Fruit fly (Drosophila melanogaster) whole organism, embryonic: Measurements from ENCODE around the gene kraken.

Experiments used
- ATbp ChIP-seq: fragments of 200-800 bp; sonication (Bioruptor generic); optimal IDR thresholded peaks from 2 replicates; lab custom pipeline; 2017; ENCODE audit warnings: missing biosample characterization, mild to moderate bottlenecking, missing genetic modification characterization, missing genetic modification reagents
- Aef1 ChIP-seq: fragments of 200-800 bp; sonication (Bioruptor generic); IDR thresholded peaks from 3 replicates; pipeline ENCODE4 v1.3.6; 2022; ENCODE audit warnings: missing biosample characterization, missing genetic modification characterization
- B-H1 ChIP-seq: fragments of 200-800 bp; sonication (Bioruptor generic); IDR thresholded peaks from 3 replicates; pipeline ENCODE4 v1.3.6; 2022; ENCODE audit warnings: missing biosample characterization, missing genetic modification characterization
- BtbVII ChIP-seq: fragments of 200-800 bp; sonication (Bioruptor generic); optimal IDR thresholded peaks from 3 replicates; lab custom pipeline; 2017; ENCODE audit warnings: missing biosample characterization, mild to moderate bottlenecking, missing genetic modification characterization
- CG10543 ChIP-seq: fragments of 200-800 bp; sonication (Bioruptor generic); optimal IDR thresholded peaks from 3 replicates; lab custom pipeline; 2017; ENCODE audit warnings: missing biosample characterization, mild to moderate bottlenecking, missing genetic modification characterization, moderate library complexity
- CG10959 ChIP-seq: fragments of 200-800 bp; sonication (Bioruptor generic); IDR thresholded peaks from 2 replicates; pipeline ENCODE4 v1.3.6; 2022; ENCODE audit warnings: missing biosample characterization, missing genetic modification characterization
- CG11504 ChIP-seq: fragments of 200-800 bp; sonication (Bioruptor generic); optimal IDR thresholded peaks from 3 replicates; lab custom pipeline; 2019; ENCODE audit warnings: missing biosample characterization, mild to moderate bottlenecking, missing genetic modification characterization, moderate library complexity
- CG11696 ChIP-seq: fragments of 200-800 bp; sonication (Bioruptor generic); IDR thresholded peaks from 2 replicates; pipeline ENCODE4 v1.3.6; 2022; ENCODE audit warnings: missing biosample characterization, missing genetic modification characterization
- CG12104 ChIP-seq: fragments of 200-800 bp; sonication (Bioruptor generic); optimal IDR thresholded peaks from 3 replicates; lab custom pipeline; 2016; ENCODE audit warnings: missing biosample characterization, missing genetic modification characterization
- CG13424 ChIP-seq: fragments of 200-800 bp; sonication (Bioruptor generic); optimal IDR thresholded peaks from 2 replicates; lab custom pipeline; 2019; ENCODE audit warnings: missing biosample characterization, mild to moderate bottlenecking, missing genetic modification characterization, moderate library complexity
- CG14710 ChIP-seq: fragments of 200-800 bp; sonication (Bioruptor generic); optimal IDR thresholded peaks from 3 replicates; lab custom pipeline; 2019; ENCODE audit warnings: missing biosample characterization, mild to moderate bottlenecking, missing genetic modification characterization, moderate library complexity
- CG1603 ChIP-seq: fragments of 200-800 bp; sonication (Bioruptor generic); optimal IDR thresholded peaks from 2 replicates; lab custom pipeline; 2019; ENCODE audit warnings: missing biosample characterization, mild to moderate bottlenecking, missing genetic modification characterization, moderate library complexity
- CG18011 ChIP-seq: fragments of 200-800 bp; sonication (Bioruptor generic); optimal IDR thresholded peaks from 2 replicates; lab custom pipeline; 2017; ENCODE audit warnings: missing biosample characterization, missing genetic modification characterization, mild to moderate bottlenecking, moderate library complexity, missing genotype
- CG1832 ChIP-seq: fragments of 200-800 bp; sonication (Bioruptor generic); optimal IDR thresholded peaks from 2 replicates; lab custom pipeline; 2017; ENCODE audit warnings: missing biosample characterization, mild to moderate bottlenecking, missing genetic modification characterization, inconsistent platforms
- CG2678 ChIP-seq: fragments of 200-800 bp; sonication (Bioruptor generic); optimal IDR thresholded peaks from 3 replicates; lab custom pipeline; 2019; ENCODE audit warnings: missing biosample characterization, mild to moderate bottlenecking, missing genetic modification characterization, moderate library complexity
- CG3065 ChIP-seq: fragments of 200-800 bp; sonication (Bioruptor generic); optimal IDR thresholded peaks from 2 replicates; lab custom pipeline; 2016; ENCODE audit warnings: missing biosample characterization, missing genetic modification characterization
- CG32767 ChIP-seq: fragments of 200-800 bp; sonication (Bioruptor generic); IDR thresholded peaks from 2 replicates; pipeline ENCODE4 v1.3.6; 2022; ENCODE audit warnings: missing biosample characterization, missing genetic modification characterization
- CG3407 ChIP-seq: fragments of 200-800 bp; sonication (Bioruptor generic); optimal IDR thresholded peaks from 2 replicates; lab custom pipeline; 2018; ENCODE audit warnings: missing biosample characterization, mild to moderate bottlenecking, missing genetic modification characterization
- CG3838 ChIP-seq: fragments of 200-800 bp; sonication (Bioruptor generic); optimal IDR thresholded peaks from 3 replicates; lab custom pipeline; 2016; ENCODE audit warnings: missing biosample characterization, missing genetic modification characterization
- CG4404 ChIP-seq: fragments of 200-800 bp; sonication (Bioruptor generic); IDR thresholded peaks from 2 replicates; pipeline ENCODE4 v1.3.6; 2022; ENCODE audit warnings: missing biosample characterization, missing genetic modification characterization
- CG6765 ChIP-seq: fragments of 200-800 bp; sonication (Bioruptor generic); optimal IDR thresholded peaks from 3 replicates; lab custom pipeline; 2017; ENCODE audit warnings: missing biosample characterization, mild to moderate bottlenecking, missing genetic modification characterization
- CG7556 ChIP-seq: fragments of 200-800 bp; sonication (Bioruptor generic); optimal IDR thresholded peaks from 2 replicates; lab custom pipeline; 2017; ENCODE audit warnings: missing biosample characterization, mild to moderate bottlenecking, missing genetic modification characterization
- CG7745 ChIP-seq: fragments of 200-800 bp; sonication (Bioruptor generic); optimal IDR thresholded peaks from 2 replicates; lab custom pipeline; 2018; ENCODE audit warnings: missing biosample characterization, mild to moderate bottlenecking, missing genetic modification characterization, moderate library complexity
- Ets65A ChIP-seq: fragments of 200-800 bp; sonication (Bioruptor generic); peaks from one replicate; lab custom pipeline; 2016; ENCODE audit warnings: missing biosample characterization, missing genetic modification characterization
- Ets97D ChIP-seq: fragments of 200-800 bp; sonication (Bioruptor generic); optimal IDR thresholded peaks from 3 replicates; lab custom pipeline; 2016; ENCODE audit warnings: missing biosample characterization, missing genetic modification characterization
- HLH4C ChIP-seq: fragments of 200-800 bp; sonication (Bioruptor generic); IDR thresholded peaks from 3 replicates; pipeline ENCODE4 v1.3.6; 2022; ENCODE audit warnings: missing biosample characterization, missing genetic modification characterization; ENCODE audit not compliant: partially characterized antibody
- HmgZ ChIP-seq: fragments of 200-800 bp; sonication (Bioruptor generic); optimal IDR thresholded peaks from 2 replicates; lab custom pipeline; 2018; ENCODE audit warnings: missing biosample characterization, mild to moderate bottlenecking, missing genetic modification characterization
- Hmr ChIP-seq: fragments of 200-800 bp; sonication (Bioruptor generic); optimal IDR thresholded peaks from 3 replicates; lab custom pipeline; 2017; ENCODE audit warnings: mild to moderate bottlenecking, missing biosample characterization, missing genetic modification reagents, missing genetic modification characterization
- Med ChIP-seq: fragments of 200-800 bp; sonication (Bioruptor generic); peaks from one replicate; lab custom pipeline; 2016; ENCODE audit warnings: missing biosample characterization, missing genetic modification characterization, mild to moderate bottlenecking, inconsistent platforms, moderate library complexity
- Sox100B ChIP-seq: fragments of 200-800 bp; sonication (Bioruptor generic); optimal IDR thresholded peaks from 3 replicates; lab custom pipeline; 2018; ENCODE audit warnings: missing biosample characterization, mild to moderate bottlenecking, missing genetic modification characterization
- Xrp1 ChIP-seq: fragments of 200-800 bp; sonication (Bioruptor generic); IDR thresholded peaks from 2 replicates; pipeline ENCODE4 v1.3.6; 2022; ENCODE audit warnings: missing biosample characterization, missing genetic modification characterization
- ara ChIP-seq: fragments of 200-800 bp; sonication (Bioruptor generic); IDR thresholded peaks from 2 replicates; pipeline ENCODE4 v1.3.6; 2022; ENCODE audit warnings: missing biosample characterization, missing genetic modification characterization
- corto ChIP-seq: fragments of 200-800 bp; sonication (Bioruptor generic); optimal IDR thresholded peaks from 2 replicates; lab custom pipeline; 2016; ENCODE audit warnings: missing biosample characterization, mild to moderate bottlenecking, missing genetic modification characterization, moderate library complexity
- ewg ChIP-seq: fragments of 200-800 bp; sonication (Bioruptor generic); optimal IDR thresholded peaks from 3 replicates; lab custom pipeline; 2017; ENCODE audit warnings: mild to moderate bottlenecking, missing biosample characterization, missing genetic modification reagents, missing genetic modification characterization
- gcm ChIP-seq: fragments of 200-800 bp; sonication (Bioruptor generic); optimal IDR thresholded peaks from 2 replicates; lab custom pipeline; 2019; ENCODE audit warnings: missing biosample characterization, mild to moderate bottlenecking, missing genetic modification characterization, moderate library complexity
- hb ChIP-seq: fragments of 200-800 bp; sonication (Bioruptor generic); IDR thresholded peaks from 3 replicates; pipeline ENCODE4 v1.3.6; 2022; ENCODE audit warnings: missing biosample characterization, missing genetic modification characterization; ENCODE audit not compliant: partially characterized antibody
- insv ChIP-seq, 2 experiments: fragments of 200-800 bp; sonication (Bioruptor generic); optimal IDR thresholded peaks; 3 replicates each; lab custom pipeline; 2016 to 2018; ENCODE audit warnings: missing biosample characterization in 2 of 2, missing genetic modification characterization in 2 of 2
- ken ChIP-seq: fragments of 200-800 bp; sonication (Bioruptor generic); IDR thresholded peaks from 3 replicates; pipeline ENCODE4 v1.3.6; 2022; ENCODE audit warnings: missing biosample characterization, missing genetic modification characterization
- nom ChIP-seq: fragments of 200-800 bp; sonication (Bioruptor generic); optimal IDR thresholded peaks from 2 replicates; lab custom pipeline; 2017; ENCODE audit warnings: missing biosample characterization, missing genetic modification characterization, mild to moderate bottlenecking, moderate library complexity, missing genetic modification reagents
- pan ChIP-seq, 4 experiments: fragments of >200 bp in 3 of 4; fragments of 200-800 bp in 1 of 4; sonication (Bioruptor generic) in 1 of 4; optimal IDR thresholded peaks in 3 of 4; IDR thresholded peaks in 1 of 4; 2 replicates each; pipeline versions ENCODE4 v1.3.6 to Lab custom; 2017 to 2022; ENCODE audit warnings: missing biosample characterization in 2 of 4, missing genetic modification characterization in 2 of 4, mixed read lengths in 1 of 4
- pb ChIP-seq: fragments of 200-800 bp; sonication (Bioruptor generic); optimal IDR thresholded peaks from 3 replicates; lab custom pipeline; 2016; ENCODE audit warnings: missing biosample characterization, missing genetic modification characterization
- ranshi ChIP-seq: fragments of 200-800 bp; sonication (Bioruptor generic); IDR thresholded peaks from 2 replicates; pipeline ENCODE4 v1.3.6; 2022; ENCODE audit warnings: missing biosample characterization, missing genetic modification characterization
- scrt ChIP-seq: fragments of 200-800 bp; sonication (Bioruptor generic); optimal IDR thresholded peaks from 2 replicates; lab custom pipeline; 2018; ENCODE audit warnings: missing biosample characterization, mild to moderate bottlenecking, missing genetic modification characterization, moderate library complexity
- shn ChIP-seq: fragments of 200-800 bp; sonication (Bioruptor generic); optimal IDR thresholded peaks from 3 replicates; lab custom pipeline; 2016; ENCODE audit warnings: missing biosample characterization, missing genetic modification characterization
- sisA ChIP-seq: fragments of 200-800 bp; sonication (Bioruptor generic); IDR thresholded peaks from 2 replicates; pipeline ENCODE4 v1.3.6; 2022; ENCODE audit warnings: missing biosample characterization, missing genetic modification characterization
- stc ChIP-seq: fragments of 200-800 bp; sonication (Bioruptor generic); IDR thresholded peaks from 2 replicates; pipeline ENCODE4 v1.3.6; 2022; ENCODE audit warnings: missing biosample characterization, missing genetic modification characterization
- tap ChIP-seq: fragments of 200-800 bp; optimal IDR thresholded peaks from 3 replicates; lab custom pipeline; 2019; ENCODE audit warnings: missing biosample characterization, mild to moderate bottlenecking, missing genetic modification characterization, moderate library complexity
- unc-4 ChIP-seq: fragments of 200-800 bp; sonication (Bioruptor generic); IDR thresholded peaks from 2 replicates; pipeline ENCODE4 v1.3.6; 2022; ENCODE audit warnings: missing biosample characterization, missing genetic modification characterization; ENCODE audit not compliant: partially characterized antibody
- wor ChIP-seq: fragments of 200-800 bp; sonication (Bioruptor generic); IDR thresholded peaks from 2 replicates; pipeline ENCODE4 v1.3.6; 2022; ENCODE audit warnings: missing biosample characterization, missing genetic modification characterization
- yki ChIP-seq: fragments of >200 bp; optimal IDR thresholded peaks from 3 replicates; lab custom pipeline; 2018

kraken gene

dm6 chr2L:867899-868605 lies 15.5 kb downstream of the kraken start, which contains the start of gene aru (continued):
- TF ChIP-seq CG7745 (peak; percentile 35), ara (no peak), gcm (GFP tag; lab: Kevin White, UChicago) (peak; percentile 50), Hmr (GFP tag; lab: Kevin White, UChicago) (peak; percentile 51), CG7556 (GFP tag; lab: Kevin White, UChicago) (peak; percentile 29), shn (GFP tag; lab: Kevin White, UChicago) (no peak), ATbp (GFP tag; lab: Kevin White, UChicago) (peak; percentile 41), HmgZ (tag; lab: Kevin White, UChicago) (peak; percentile 45), HLH4C (GFP tag; lab: Robert Waterston, UW) (peak; percentile 21; the same call in 1 of the 3 replicates), Aef1 (GFP tag; lab: Robert Waterston, UW) (peak; percentile 23; the same call in 1 of the 3 replicates), CG12104 (GFP tag; lab: Kevin White, UChicago) (no peak), CG1832 (GFP tag; lab: Kevin White, UChicago) (peak; percentile 61), insv (GFP tag; optimal IDR thresholded peaks at IDR 0.05; lab: Kevin White, UChicago) (peak in 1 of 2 experiments; percentile 4), CG13424 (peak; percentile 34), scrt (GFP tag; lab: Kevin White, UChicago) (peak; percentile 63), B-H1 (GFP tag; lab: Robert Waterston, UW) (no peak; the same call in 2 of the 3 replicates), CG3065 (GFP tag; lab: Kevin White, UChicago) (no peak), stc (0 out of 2 replicates have a peak, but pooled peaks have one; percentile 30), ewg (no peak), ken (0 out of 3 replicates have a peak, but pooled peaks have one; percentile 5), unc-4 (GFP tag; lab: Robert Waterston, UW) (0 out of 2 replicates have a peak, but pooled peaks have one; percentile 13), CG14710 (tag; lab: Kevin White, UChicago) (peak; percentile 23), Sox100B (GFP tag; lab: Kevin White, UChicago) (peak; percentile 41), pan (optimal IDR thresholded peaks at IDR 0.05; lab: Kevin White, UChicago) (no peak), pan (GFP tag; optimal IDR thresholded peaks at IDR 0.05 in 1 of 2, IDR thresholded peaks at IDR 0.05 in 1 of 2) (no peak), corto (peak; percentile 0), CG2678 (tag; lab: Kevin White, UChicago) (peak; percentile 48), CG32767 (GFP tag; lab: Robert Waterston, UW) (0 out of 2 replicates have a peak, but pooled peaks have one; percentile 36), Xrp1 (peak; percentile 30; the same call in 1 of the 2 replicates), tap (tag; lab: Kevin White, UChicago) (peak; percentile 46), CG10543 (GFP tag; lab: Kevin White, UChicago) (peak; percentile 48), sisA (GFP tag; lab: Robert Waterston, UW) (no peak), CG3838 (GFP tag; lab: Kevin White, UChicago) (no peak), CG1603 (tag; lab: Kevin White, UChicago) (peak; percentile 28), CG6765 (peak; percentile 55), pb (no peak), CG11696 (GFP tag; lab: Robert Waterston, UW) (peak; percentile 99), BtbVII (GFP tag; lab: Kevin White, UChicago) (peak; percentile 62)
- TF ChIP-seq, all 482 proteins: peak for 158

- no peak for TF ChIP-seq yki
- TF ChIP-seq CG11504 (tag; lab: Kevin White, UChicago), result no peak
- no peak for TF ChIP-seq wor (GFP tag; lab: Robert Waterston, UW)
- no peak for TF ChIP-seq CG4404
- TF ChIP-seq ranshi, result no peak
- TF ChIP-seq CG18011 (GFP tag; lab: Kevin White, UChicago), result no peak
- peak; percentile 62 for TF ChIP-seq Med (GFP tag; lab: Kevin White, UChicago)
- TF ChIP-seq nom (GFP tag; lab: Kevin White, UChicago), result no peak
- TF ChIP-seq CG10959 (GFP tag; lab: Robert Waterston, UW), result no peak
- TF ChIP-seq CG10543 (GFP tag; lab: Kevin White, UChicago), result no peak
- no peak for TF ChIP-seq Ets97D (GFP tag; lab: Kevin White, UChicago)
- TF ChIP-seq Ets65A (GFP tag; lab: Kevin White, UChicago), result peak; percentile 76
- TF ChIP-seq hb (GFP tag; lab: Robert Waterston, UW), result no peak
- no peak for TF ChIP-seq CG3407 (GFP tag; lab: Kevin White, UChicago)
Observed at dm6 chr2L:868961-869360, 16.4 kb downstream of the kraken start.
